Fruit fly (Drosophila melanogaster) Kc167 (cell line): Measurements from ENCODE around the gene CG32641.

Experiments
- Myc ChIP-seq: fragments of >200 bp; optimal IDR thresholded peaks from 2 replicates; lab custom pipeline; 2017; ENCODE audit warnings: missing external identifiers
- Sin3A ChIP-seq: fragments of >200 bp; optimal IDR thresholded peaks from 2 replicates; lab custom pipeline; 2018; ENCODE audit warnings: missing external identifiers
- h ChIP-seq: fragments of >200 bp; optimal IDR thresholded peaks from 3 replicates; lab custom pipeline; 2018; ENCODE audit warnings: missing external identifiers
- insv ChIP-seq: fragments of >200 bp; optimal IDR thresholded peaks from 3 replicates; lab custom pipeline; 2018; ENCODE audit warnings: missing external identifiers
- psq ChIP-seq: fragments of >200 bp; optimal IDR thresholded peaks from 2 replicates; lab custom pipeline; 2017; ENCODE audit warnings: missing external identifiers
- ttk ChIP-seq: sonication (Bioruptor generic); optimal IDR thresholded peaks from 2 replicates; lab custom pipeline; 2017; ENCODE audit warnings: missing external identifiers

CG32641 gene

dm6 chrX:13233811-13234737 is 49.8 kb downstream of the CG32641 start:
- TF ChIP-seq Sin3A (lab: Kevin White, UChicago): no peak
- TF ChIP-seq insv (lab: Kevin White, UChicago): no peak
- TF ChIP-seq ttk (lab: Kevin White, UChicago): no peak
- TF ChIP-seq Myc (lab: Kevin White, UChicago): no peak
- TF ChIP-seq h (lab: Kevin White, UChicago): no peak
- no peak for TF ChIP-seq psq
